Worm (Caenorhabditis elegans) whole organism, L4/young adult: ENCODE results near the gene nspg-3.
A peak's percentile ranks its signal among the peaks of the same experiment; 100 is the strongest.

Source experiments
- W03F9.2 ChIP-seq: fragments of 150-350 bp; optimal IDR thresholded peaks from 2 replicates; lab custom pipeline; 2014; ENCODE audit warnings: missing biosample characterization, missing genetic modification characterization
- dao-5 ChIP-seq: sonication (generic microtip); optimal IDR thresholded peaks from 2 replicates; lab custom pipeline; 2016; ENCODE audit warnings: missing genotype, missing genetic modification characterization, moderate library complexity, missing compliant biosample characterization
- him-1 ChIP-seq: sonication (generic microtip); optimal IDR thresholded peaks from 2 replicates; lab custom pipeline; 2016; ENCODE audit warnings: missing genotype, missing genetic modification reagents, missing genetic modification characterization, missing compliant biosample characterization

DNA sequence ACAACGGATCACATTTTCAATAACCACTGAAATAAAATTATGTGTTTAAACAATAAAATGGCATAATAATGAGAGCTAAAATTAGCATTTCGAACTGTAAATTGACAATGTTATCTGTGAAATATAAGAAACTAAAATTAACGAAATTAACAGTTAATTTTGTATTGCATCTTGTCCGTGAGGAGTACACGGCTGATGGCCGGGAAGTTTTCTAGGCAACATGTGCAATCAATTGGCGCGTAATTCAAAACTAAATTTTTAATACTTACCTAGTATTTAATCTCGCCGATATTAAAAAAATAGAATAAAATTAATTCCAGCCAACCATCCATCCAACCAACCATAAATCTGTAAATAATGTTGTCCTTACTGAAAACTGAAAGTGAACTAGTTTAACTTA is 30.1 kb upstream of the nspg-3 start:
- TF ChIP-seq him-1 (tag; lab: Kevin White, UChicago): peak; percentile 40
- peak; percentile 69 for TF ChIP-seq W03F9.2 (tag; lab: Kevin White, UChicago)
- TF ChIP-seq dao-5 (tag; lab: Kevin White, UChicago): no peak
